Worm (Caenorhabditis elegans) whole organism, midembryonic: ENCODE results near the gene srh-85.
"Not testable (repeated sequence)": the region's sequence is repeated elsewhere in the genome, so short reads cannot be mapped to it uniquely, and the experiment has no call there.

ENCODE experiments used
- T22C8.4 ChIP-seq: fragments of 200-800 bp; sonication (Bioruptor generic); IDR thresholded peaks from 2 replicates; pipeline ENCODE4 v1.3.6; 2022; ENCODE audit warnings: missing genetic modification characterization, missing compliant biosample characterization
- cog-1 ChIP-seq: sonication (generic microtip); optimal IDR thresholded peaks from 2 replicates; lab custom pipeline; 2016; ENCODE audit warnings: missing genetic modification characterization, missing compliant biosample characterization
- flt-1 ChIP-seq: fragments of 200-800 bp; sonication (Bioruptor generic); IDR thresholded peaks from 2 replicates; pipeline ENCODE4 v1.3.6; 2022; ENCODE audit warnings: missing genetic modification characterization, missing compliant biosample characterization
- klf-2 ChIP-seq: fragments of 200-800 bp; sonication (Bioruptor generic); conservative IDR thresholded peaks from 2 replicates; pipeline ENCODE4 v1.3.6; 2022; ENCODE audit warnings: missing genetic modification reagents, missing genetic modification characterization, missing compliant biosample characterization
- med-1 ChIP-seq: sonication (generic microtip); optimal IDR thresholded peaks from 2 replicates; lab custom pipeline; 2017; ENCODE audit warnings: missing genetic modification characterization, mild to moderate bottlenecking, missing compliant biosample characterization, antibody characterized with exemption, missing genetic modification reagents; ENCODE audit not compliant: insufficient read depth
- ref-1 ChIP-seq: fragments of 200-800 bp; sonication (Bioruptor generic); conservative IDR thresholded peaks from 2 replicates; pipeline ENCODE4 v1.3.6; 2022; ENCODE audit warnings: missing genetic modification reagents, missing genetic modification characterization, missing compliant biosample characterization
- tab-1 ChIP-seq: fragments of 200-800 bp; sonication (Bioruptor generic); IDR thresholded peaks from 2 replicates; pipeline ENCODE4 v1.3.6; 2022; ENCODE audit warnings: missing genetic modification characterization, missing compliant biosample characterization
- ztf-23 ChIP-seq: fragments of 200-800 bp; sonication (Bioruptor generic); IDR thresholded peaks from 2 replicates; pipeline ENCODE4 v1.3.6; 2022; ENCODE audit warnings: missing genetic modification reagents, missing genetic modification characterization, missing compliant biosample characterization
- ztf-29 ChIP-seq: fragments of 200-800 bp; sonication (Bioruptor generic); IDR thresholded peaks from 2 replicates; pipeline ENCODE4 v1.3.6; 2022; ENCODE audit warnings: missing genetic modification reagents, missing genetic modification characterization, missing compliant biosample characterization

srh-85 gene

DNA sequence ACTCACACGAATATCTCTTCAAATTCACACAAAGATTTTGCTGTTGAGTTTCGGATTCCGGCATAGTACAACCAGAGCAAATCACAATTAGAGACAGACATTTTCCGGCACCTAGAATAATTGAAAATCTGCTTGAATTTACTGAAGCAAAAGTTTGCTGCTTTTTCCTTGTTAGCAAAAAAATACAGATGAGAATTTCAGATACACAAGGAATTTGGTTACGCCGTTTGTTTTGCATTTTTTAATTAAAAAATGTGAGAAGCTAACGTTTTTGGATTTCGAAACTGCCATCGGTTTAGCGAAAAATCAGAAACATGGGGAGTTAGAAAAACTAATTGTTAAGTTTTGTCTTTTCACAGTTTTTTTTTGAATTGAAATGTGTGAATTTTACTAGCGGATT lies 7.3 kb downstream of the srh-85 start, which contains the start of gene srw-118:
Gene srw-118, minus strand, starts transcription at position 101 of the 400 bp plus-strand sequence.
- TF ChIP-seq tab-1 (GFP tag; lab: Robert Waterston, UW), result no peak
- TF ChIP-seq med-1 (GFP tag; lab: Kevin White, UChicago), result no peak
- no peak for TF ChIP-seq T22C8.4 (GFP tag; lab: Robert Waterston, UW)
- no peak for TF ChIP-seq klf-2 (GFP tag; lab: Robert Waterston, UW)
- TF ChIP-seq flt-1, result no peak
- no peak for TF ChIP-seq cog-1
- no peak for TF ChIP-seq ztf-23 (GFP tag; lab: Robert Waterston, UW)
- TF ChIP-seq ref-1 (GFP tag; lab: Robert Waterston, UW), result no peak
- no peak for TF ChIP-seq ztf-29

- no peak for TF ChIP-seq flt-1
- no peak for TF ChIP-seq T22C8.4 (GFP tag; lab: Robert Waterston, UW)
- no peak for TF ChIP-seq ztf-29
- no peak for TF ChIP-seq klf-2 (GFP tag; lab: Robert Waterston, UW)
- no peak for TF ChIP-seq tab-1 (GFP tag; lab: Robert Waterston, UW)
- no peak for TF ChIP-seq cog-1
- TF ChIP-seq med-1 (GFP tag; lab: Kevin White, UChicago), result no peak
- no peak for TF ChIP-seq ref-1 (GFP tag; lab: Robert Waterston, UW)
- no peak for TF ChIP-seq ztf-23 (GFP tag; lab: Robert Waterston, UW)
Observed at ce11 chrV:2976287-2976686, 11.0 kb downstream of the srh-85 start, which contains the start of gene srw-124. srw-124 (plus strand) TSS chrV:2976587.

DNA sequence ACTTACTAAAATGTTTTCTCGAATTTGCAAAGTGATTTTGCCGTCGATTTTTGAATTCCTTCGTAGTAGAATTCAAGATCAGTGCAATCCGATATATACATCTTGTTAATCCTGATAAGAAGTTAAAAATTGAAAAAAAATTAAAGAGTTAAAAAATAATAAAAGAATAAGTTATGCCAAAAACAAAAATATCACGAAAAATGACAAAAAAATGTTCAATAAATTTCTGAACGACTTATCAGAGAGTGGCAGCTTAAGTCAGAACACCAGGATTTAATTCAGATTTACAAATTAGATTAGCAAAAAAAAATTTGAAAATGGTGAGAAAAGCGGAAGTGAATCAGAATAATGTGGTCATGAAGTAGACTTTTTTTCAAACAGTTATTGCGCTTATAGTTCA lies 12.0 kb downstream of the srh-85 start, which contains the start of gene srw-123:
Gene srw-123, minus strand, starts transcription at position 101 of the 400 bp plus-strand sequence.
- TF ChIP-seq ztf-23 (GFP tag; lab: Robert Waterston, UW); flt-1; tab-1 (GFP tag; lab: Robert Waterston, UW): not testable (repeated sequence)

DNA sequence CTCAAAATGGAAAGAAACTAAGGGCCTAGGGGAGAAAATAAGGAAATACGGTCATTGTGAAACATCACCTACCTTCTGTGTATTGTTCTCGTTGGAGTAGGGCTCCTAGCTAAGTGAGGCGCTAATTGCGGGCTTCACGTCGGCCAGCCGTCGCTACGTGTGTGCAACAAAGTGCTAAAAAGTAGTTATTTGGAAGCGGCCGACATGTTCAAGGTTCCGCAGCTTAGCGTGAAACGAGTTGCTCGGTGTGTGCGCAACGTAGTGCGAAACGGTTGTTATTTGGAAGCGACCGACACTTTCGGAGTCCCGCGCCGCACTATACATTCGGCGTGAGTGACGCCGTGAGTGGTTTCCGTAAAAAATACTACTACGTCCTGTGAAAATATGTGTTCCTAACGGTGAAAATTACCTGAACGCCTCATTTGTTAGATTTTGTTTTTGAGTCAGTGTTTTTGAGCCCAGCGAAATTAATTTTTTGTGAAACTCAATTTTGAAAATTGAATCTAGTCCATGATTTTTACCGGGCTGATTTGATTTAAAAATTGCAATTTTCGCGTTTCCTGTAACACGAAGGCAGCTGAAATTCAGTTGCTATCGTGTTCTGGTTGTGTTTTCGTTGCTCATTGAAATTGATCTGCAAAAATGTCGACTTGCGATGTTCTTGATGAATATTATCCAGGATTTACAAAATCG lies 15.9 kb downstream of the srh-85 start, which contains the start of gene srw-129:
Gene srw-129, plus strand, starts transcription at position 643 of the 693 bp plus-strand sequence.
- TF ChIP-seq T22C8.4 (GFP tag; lab: Robert Waterston, UW) (no peak), cog-1 (no peak), ztf-23 (GFP tag; lab: Robert Waterston, UW) (no peak)

DNA sequence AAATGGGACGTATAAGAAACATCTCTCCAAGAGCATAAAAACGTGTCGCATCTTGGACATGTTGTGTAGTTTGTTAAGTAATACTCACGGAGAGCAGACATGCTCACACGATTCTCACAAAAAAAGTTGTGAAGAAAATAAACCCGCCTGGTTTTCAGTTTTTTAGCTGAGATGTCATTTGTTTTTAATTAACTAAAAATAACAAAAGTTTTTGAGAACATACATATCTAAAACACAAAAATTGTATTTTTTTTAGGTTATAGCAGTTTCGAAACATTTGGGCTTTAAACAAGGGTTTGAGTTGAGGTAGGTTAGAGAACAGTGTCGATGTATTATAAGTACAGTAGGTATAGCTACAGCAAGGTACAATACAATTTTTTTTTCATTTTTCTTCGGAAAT lies 22.5 kb downstream of the srh-85 start, which contains the start of gene srh-88:
Gene srh-88, minus strand, starts transcription at position 101 of the 400 bp plus-strand sequence.
- TF ChIP-seq cog-1 (no peak), T22C8.4 (GFP tag; lab: Robert Waterston, UW) (no peak), ztf-23 (GFP tag; lab: Robert Waterston, UW) (no peak), flt-1 (no peak), ref-1 (GFP tag; lab: Robert Waterston, UW) (no peak), tab-1 (GFP tag; lab: Robert Waterston, UW) (no peak), ztf-29 (no peak), klf-2 (GFP tag; lab: Robert Waterston, UW) (no peak)

ce11 chrV:2962960-2963359 lies 24.3 kb downstream of the srh-85 start, which contains the start of gene srw-138:
srw-138 (minus strand) TSS chrV:2963060.
- TF ChIP-seq klf-2 (GFP tag; lab: Robert Waterston, UW) (no peak), med-1 (GFP tag; lab: Kevin White, UChicago) (no peak), ztf-29 (no peak), ztf-23 (GFP tag; lab: Robert Waterston, UW) (no peak), cog-1 (no peak), ref-1 (GFP tag; lab: Robert Waterston, UW) (no peak), T22C8.4 (GFP tag; lab: Robert Waterston, UW) (no peak), tab-1 (GFP tag; lab: Robert Waterston, UW) (no peak), flt-1 (no peak)

ce11 chrV:2960894-2961293 lies 26.4 kb downstream of the srh-85 start, which contains the start of gene srw-144:
srw-144 (minus strand) TSS chrV:2960994.
- TF ChIP-seq flt-1 (no peak), ref-1 (GFP tag; lab: Robert Waterston, UW) (no peak), klf-2 (GFP tag; lab: Robert Waterston, UW) (no peak), ztf-29 (no peak), cog-1 (no peak), T22C8.4 (GFP tag; lab: Robert Waterston, UW) (no peak)

- TF ChIP-seq tab-1 (GFP tag; lab: Robert Waterston, UW) (no peak), ref-1 (GFP tag; lab: Robert Waterston, UW) (no peak), T22C8.4 (GFP tag; lab: Robert Waterston, UW) (no peak), cog-1 (no peak), ztf-23 (GFP tag; lab: Robert Waterston, UW) (no peak), ztf-29 (no peak), med-1 (GFP tag; lab: Kevin White, UChicago) (no peak), flt-1 (no peak), klf-2 (GFP tag; lab: Robert Waterston, UW) (no peak)
Observed at ce11 chrV:2958202-2958601, 29.1 kb downstream of the srh-85 start, which contains the start of gene srw-142. srw-142 (minus strand) TSS chrV:2958302.

ce11 chrV:2955342-2955741 lies 32.0 kb downstream of the srh-85 start, which contains the start of gene srh-248:
srh-248 (minus strand) TSS chrV:2955442.
- not testable (repeated sequence) for TF ChIP-seq T22C8.4 (GFP tag; lab: Robert Waterston, UW); cog-1; ztf-23 (GFP tag; lab: Robert Waterston, UW)

DNA sequence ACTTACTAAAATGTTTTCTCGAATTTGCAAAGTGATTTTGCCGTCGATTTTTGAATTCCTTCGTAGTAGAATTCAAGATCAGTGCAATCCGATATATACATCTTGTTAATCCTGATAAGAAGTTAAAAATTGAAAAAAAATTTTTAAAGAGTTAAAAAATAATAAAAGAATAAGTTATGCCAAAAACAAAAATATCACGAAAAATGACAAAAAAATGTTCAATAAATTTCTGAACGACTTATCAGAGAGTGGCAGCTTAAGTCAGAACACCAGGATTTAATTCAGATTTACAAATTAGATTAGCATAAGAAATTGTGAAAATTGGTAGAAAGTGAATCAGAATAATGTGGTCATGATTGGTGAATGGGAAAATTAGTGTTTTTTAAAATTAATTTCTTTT lies 35.2 kb downstream of the srh-85 start, which contains the start of gene srw-122:
Gene srw-122, minus strand, starts transcription at position 101 of the 400 bp plus-strand sequence.
- not testable (repeated sequence) for TF ChIP-seq med-1 (GFP tag; lab: Kevin White, UChicago); tab-1 (GFP tag; lab: Robert Waterston, UW); T22C8.4 (GFP tag; lab: Robert Waterston, UW)
